Worm (Caenorhabditis elegans): ENCODE data around the gene C16C8.10.

DNA sequence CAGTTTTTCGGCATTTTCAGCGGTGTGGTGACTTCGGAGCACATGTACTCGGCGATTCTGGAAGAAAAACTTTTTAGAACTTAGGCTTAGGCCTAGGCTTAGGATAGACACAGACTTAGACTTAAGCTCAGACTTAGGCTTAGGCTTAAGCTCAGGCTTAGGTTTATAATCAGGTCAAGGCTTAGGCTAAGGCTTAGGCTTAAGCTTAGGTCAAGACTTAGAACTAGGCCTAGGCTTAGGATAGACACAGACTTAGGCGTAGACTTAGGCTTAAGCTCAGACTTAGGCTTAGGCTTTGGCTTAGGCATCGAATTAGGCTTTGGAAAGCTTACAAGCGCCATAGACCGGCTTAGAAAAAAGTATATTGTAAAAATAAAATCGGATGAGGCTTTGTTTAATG, 12.1 kb upstream of the C16C8.10 start:
- TF ChIP-seq nhr-77 (tag; optimal IDR thresholded peaks at IDR 0.05) (no peak), lin-11 (tag; optimal IDR thresholded peaks at IDR 0.05) (no peak), nhr-25 (tag; optimal IDR thresholded peaks at IDR 0.05) (no peak), ama-1 (optimal IDR thresholded peaks at IDR 0.05) (no peak), egl-27 (tag; optimal IDR thresholded peaks at IDR 0.05) (no peak), elt-3 (tag; optimal IDR thresholded peaks at IDR 0.05) (no peak), sma-9 (GFP tag; optimal IDR thresholded peaks at IDR 0.05) (no peak), sma-9 (tag; optimal IDR thresholded peaks at IDR 0.05) (no peak), ztf-11 (tag; optimal IDR thresholded peaks at IDR 0.05) (no peak), unc-39 (tag; optimal IDR thresholded peaks at IDR 0.05) (no peak)

Measured in whole organism, L2 larva.